Worm (Caenorhabditis elegans) whole organism, L3 larva: ENCODE measurements around the gene T02B11.8.

ENCODE experiments used
- ama-1 ChIP-seq: fragments of 150-350 bp; optimal IDR thresholded peaks from 2 replicates; lab custom pipeline; 2018
- ceh-82 ChIP-seq: fragments of 150-350 bp; optimal IDR thresholded peaks from 2 replicates; lab custom pipeline; 2014; ENCODE audit warnings: missing biosample characterization, missing genetic modification characterization
- daf-12 ChIP-seq: fragments of 150-350 bp; optimal IDR thresholded peaks from 2 replicates; lab custom pipeline; 2014; ENCODE audit warnings: missing biosample characterization, missing genetic modification reagents, missing genetic modification characterization
- elt-1 ChIP-seq: fragments of 150-350 bp; optimal IDR thresholded peaks from 2 replicates; lab custom pipeline; 2014; ENCODE audit warnings: missing biosample characterization, missing genetic modification characterization
- lin-39 ChIP-seq: fragments of 150-350 bp; optimal IDR thresholded peaks from 2 replicates; lab custom pipeline; 2018; ENCODE audit warnings: missing biosample characterization, missing genetic modification reagents, missing genetic modification characterization
- mdl-1 ChIP-seq: fragments of 150-350 bp; optimal IDR thresholded peaks from 2 replicates; lab custom pipeline; 2014; ENCODE audit warnings: missing biosample characterization, missing genetic modification characterization
- nhr-12 ChIP-seq: fragments of 150-350 bp; optimal IDR thresholded peaks from 2 replicates; lab custom pipeline; 2014; ENCODE audit warnings: missing biosample characterization, missing genetic modification characterization
- nhr-28 ChIP-seq: fragments of 150-350 bp; optimal IDR thresholded peaks from 2 replicates; lab custom pipeline; 2014; ENCODE audit warnings: missing biosample characterization, missing genetic modification characterization
- nhr-76 ChIP-seq: fragments of 150-350 bp; sonication (generic microtip); optimal IDR thresholded peaks from 5 replicates; lab custom pipeline; 2014; ENCODE audit warnings: missing biosample characterization, missing genetic modification characterization
- sea-2 ChIP-seq: fragments of 150-350 bp; sonication (generic microtip); optimal IDR thresholded peaks from 4 replicates; lab custom pipeline; 2014; ENCODE audit warnings: missing biosample characterization, missing genetic modification reagents, missing genetic modification characterization
- tbx-2 ChIP-seq: sonication (generic microtip); optimal IDR thresholded peaks from 2 replicates; lab custom pipeline; 2016; ENCODE audit warnings: mild to moderate bottlenecking, missing genetic modification characterization, missing compliant biosample characterization
- unc-62 ChIP-seq: fragments of 150-350 bp; sonication (generic microtip); optimal IDR thresholded peaks from 4 replicates; lab custom pipeline; 2014; ENCODE audit warnings: missing biosample characterization, missing genetic modification reagents, missing genetic modification characterization
- ztf-4 ChIP-seq: fragments of 150-350 bp; optimal IDR thresholded peaks from 2 replicates; lab custom pipeline; 2014; ENCODE audit warnings: missing biosample characterization, missing genetic modification characterization

DNA sequence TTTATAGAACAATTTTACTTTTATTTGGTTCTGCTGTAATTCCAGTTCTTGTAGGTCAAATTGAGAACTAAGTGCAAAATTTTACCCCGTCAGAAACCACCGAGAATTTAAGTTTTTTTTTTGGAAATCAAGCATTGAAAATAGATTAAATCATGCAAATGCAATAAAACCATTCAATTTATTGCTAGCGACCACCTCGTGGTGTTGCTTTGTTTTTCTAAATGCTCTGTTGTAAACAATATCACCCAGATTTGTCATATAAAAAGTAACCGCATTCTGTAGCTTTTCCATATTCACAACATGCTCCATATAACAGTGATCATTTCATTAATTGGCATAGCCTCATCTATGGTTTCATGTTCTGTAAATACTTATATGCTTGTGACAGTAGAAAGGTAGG lies 29.0 kb downstream of the T02B11.8 start, which contains the start of gene srbc-12:
- no peak for TF ChIP-seq elt-1 (tag; lab: Kevin White, UChicago)
- no peak for TF ChIP-seq tbx-2 (tag; lab: Kevin White, UChicago)
- TF ChIP-seq nhr-12 (tag; lab: Kevin White, UChicago) = no peak
- TF ChIP-seq ceh-82 (tag; lab: Kevin White, UChicago) = no peak
- no peak for TF ChIP-seq daf-12
- TF ChIP-seq sea-2 (GFP tag; lab: Kevin White, UChicago) = no peak
- TF ChIP-seq ama-1 (lab: Kevin White, UChicago) = no peak
- TF ChIP-seq mdl-1 (tag; lab: Kevin White, UChicago) = no peak
- no peak for TF ChIP-seq nhr-76 (tag; lab: Kevin White, UChicago)
- no peak for TF ChIP-seq nhr-28 (tag; lab: Kevin White, UChicago)
- TF ChIP-seq lin-39 (tag; lab: Kevin White, UChicago) = no peak
- TF ChIP-seq ztf-4 (tag; lab: Kevin White, UChicago) = no peak
- no peak for TF ChIP-seq unc-62 (GFP tag; lab: Kevin White, UChicago)
